Fruit fly (Drosophila melanogaster) Kc167 (cell line): ENCODE data around the gene Ir94h.

Experiments used
- Myc ChIP-seq: fragments of >200 bp; optimal IDR thresholded peaks from 2 replicates; lab custom pipeline; 2017; ENCODE audit warnings: missing external identifiers
- h ChIP-seq: fragments of >200 bp; optimal IDR thresholded peaks from 3 replicates; lab custom pipeline; 2018; ENCODE audit warnings: missing external identifiers
- psq ChIP-seq: fragments of >200 bp; optimal IDR thresholded peaks from 2 replicates; lab custom pipeline; 2017; ENCODE audit warnings: missing external identifiers
- ttk ChIP-seq: sonication (Bioruptor generic); optimal IDR thresholded peaks from 2 replicates; lab custom pipeline; 2017; ENCODE audit warnings: missing external identifiers

- no peak for TF ChIP-seq ttk (lab: Kevin White, UChicago)
- no peak for TF ChIP-seq psq (lab: Kevin White, UChicago)
- no peak for TF ChIP-seq Myc (lab: Kevin White, UChicago)
- no peak for TF ChIP-seq h (lab: Kevin White, UChicago)
Observed at dm6 chr3R:23487201-23487600, at the start of gene Ir94h.
